Fruit fly (Drosophila melanogaster): Measurements from ENCODE around the gene CG14431.

The CG14431 gene

dm6 chrX:6868629-6869579 lies 39.2 kb upstream of the CG14431 start:
- TF ChIP-seq dl (GFP tag; optimal IDR thresholded peaks at IDR 0.05; ENCODE audit: insufficient read depth in 1 of 2, partially characterized antibody in 2 of 2) (no peak), Dfd (GFP tag; optimal IDR thresholded peaks at IDR 0.05) (peak; percentile 26), Rel (GFP tag; optimal IDR thresholded peaks at IDR 0.05) (no peak), Rel (tag; optimal IDR thresholded peaks at IDR 0.05) (no peak)

dm6 chrX:6869770-6870404 lies 38.2 kb upstream of the CG14431 start:
- TF ChIP-seq Sp1 (GFP tag; optimal IDR thresholded peaks at IDR 0.05) (no peak), h (GFP tag; optimal IDR thresholded peaks at IDR 0.05) (no peak), Hr83 (GFP tag; optimal IDR thresholded peaks at IDR 0.05; ENCODE audit: poor library complexity, severe bottlenecking) (no peak), br (GFP tag; optimal IDR thresholded peaks at IDR 0.05) (no peak), dsf (GFP tag; optimal IDR thresholded peaks at IDR 0.05; ENCODE audit: borderline replicate concordance) (no peak), sv (GFP tag; optimal IDR thresholded peaks at IDR 0.05) (no peak), OdsH (GFP tag; optimal IDR thresholded peaks at IDR 0.05) (no peak), pan (optimal IDR thresholded peaks at IDR 0.05) (no peak), jim (GFP tag; optimal IDR thresholded peaks at IDR 0.05) (no peak), usp (GFP tag; optimal IDR thresholded peaks at IDR 0.05) (no peak), fru (GFP tag; optimal IDR thresholded peaks at IDR 0.05) (no peak), Myc (optimal IDR thresholded peaks at IDR 0.05) (no peak), brk (GFP tag; optimal IDR thresholded peaks at IDR 0.05) (no peak), Jra (GFP tag; optimal IDR thresholded peaks at IDR 0.05) (no peak), CG32264 (GFP tag; optimal IDR thresholded peaks at IDR 0.05) (no peak)

- no peak for TF ChIP-seq ey (GFP tag; optimal IDR thresholded peaks at IDR 0.05)
- peak; percentile 75 for TF ChIP-seq Dfd (GFP tag; optimal IDR thresholded peaks at IDR 0.05)
- TF ChIP-seq Rel (GFP tag; optimal IDR thresholded peaks at IDR 0.05), result no peak
- no peak for TF ChIP-seq Rel (tag; optimal IDR thresholded peaks at IDR 0.05)
- no peak for TF ChIP-seq Sp1 (GFP tag; optimal IDR thresholded peaks at IDR 0.05)
These were observed 36.3 kb upstream of the CG14431 start for dm6 chrX:6871746-6872145.

dm6 chrX:6874918-6875454 lies 33.1 kb upstream of the CG14431 start:
- no peak for TF ChIP-seq sage (GFP tag; optimal IDR thresholded peaks at IDR 0.05)
- peak; percentile 19 for TF ChIP-seq HLH106 (tag; optimal IDR thresholded peaks at IDR 0.05)
- no peak for TF ChIP-seq Rel (GFP tag; optimal IDR thresholded peaks at IDR 0.05)
- peak; percentile 7 for TF ChIP-seq Rel (tag; optimal IDR thresholded peaks at IDR 0.05)
- peak in 1 of 2 experiments; percentile 24 for TF ChIP-seq foxo (GFP tag; optimal IDR thresholded peaks at IDR 0.05)
- TF ChIP-seq brk (GFP tag; optimal IDR thresholded peaks at IDR 0.05), result no peak
- TF ChIP-seq sv (GFP tag; optimal IDR thresholded peaks at IDR 0.05), result no peak
- TF ChIP-seq dl (GFP tag; optimal IDR thresholded peaks at IDR 0.05; ENCODE audit: insufficient read depth in 1 of 2, partially characterized antibody in 2 of 2), result no peak
- no peak for TF ChIP-seq jim (GFP tag; optimal IDR thresholded peaks at IDR 0.05)
- no peak for TF ChIP-seq woc (GFP tag; optimal IDR thresholded peaks at IDR 0.05)
- no peak for TF ChIP-seq Abd-B (GFP tag; optimal IDR thresholded peaks at IDR 0.05)
- TF ChIP-seq dmrt93B (GFP tag; optimal IDR thresholded peaks at IDR 0.05), result no peak
- no peak for TF ChIP-seq pan (optimal IDR thresholded peaks at IDR 0.05)
- TF ChIP-seq OdsH (GFP tag; optimal IDR thresholded peaks at IDR 0.05), result no peak
- TF ChIP-seq CG32264 (GFP tag; optimal IDR thresholded peaks at IDR 0.05), result no peak
- no peak for TF ChIP-seq N (GFP tag; optimal IDR thresholded peaks at IDR 0.05)
- TF ChIP-seq Hr78 (GFP tag; optimal IDR thresholded peaks at IDR 0.05), result no peak
- TF ChIP-seq br (GFP tag; optimal IDR thresholded peaks at IDR 0.05), result no peak
- TF ChIP-seq usp (GFP tag; optimal IDR thresholded peaks at IDR 0.05), result no peak
- TF ChIP-seq Dif (GFP tag; optimal IDR thresholded peaks at IDR 0.05; ENCODE audit: partially characterized antibody), result no peak
- no peak for TF ChIP-seq GATAd (GFP tag; optimal IDR thresholded peaks at IDR 0.05)
- no peak for TF ChIP-seq tai (GFP tag; optimal IDR thresholded peaks at IDR 0.05)
- TF ChIP-seq dsf (GFP tag; optimal IDR thresholded peaks at IDR 0.05; ENCODE audit: borderline replicate concordance), result no peak
- no peak for TF ChIP-seq Dfd (GFP tag; optimal IDR thresholded peaks at IDR 0.05)
- TF ChIP-seq rgr (GFP tag; optimal IDR thresholded peaks at IDR 0.05), result no peak
- no peak for TF ChIP-seq Jra (GFP tag; optimal IDR thresholded peaks at IDR 0.05)
- no peak for TF ChIP-seq lola (GFP tag; optimal IDR thresholded peaks at IDR 0.05)
- peak; percentile 8 for TF ChIP-seq Sp1 (GFP tag; optimal IDR thresholded peaks at IDR 0.05)
- TF ChIP-seq psq (GFP tag; optimal IDR thresholded peaks at IDR 0.05), result no peak
- no peak for TF ChIP-seq Myc (optimal IDR thresholded peaks at IDR 0.05)
- TF ChIP-seq h (GFP tag; optimal IDR thresholded peaks at IDR 0.05), result no peak
- no peak for TF ChIP-seq fru (GFP tag; optimal IDR thresholded peaks at IDR 0.05)
- no peak for TF ChIP-seq ey (GFP tag; optimal IDR thresholded peaks at IDR 0.05)
